Worm (Caenorhabditis elegans): ENCODE data around the gene rme-1.

rme-1 gene

ce11 chrV:6208585-6208984, at the start of gene rme-1:
Gene rme-1, plus strand, starts transcription at chrV:6208885.
- no peak for TF ChIP-seq hnd-1 (tag; optimal IDR thresholded peaks at IDR 0.05)
- no peak for TF ChIP-seq scrt-1 (GFP tag; IDR thresholded peaks at IDR 0.05)
- no peak for TF ChIP-seq ceh-13 (GFP tag; optimal IDR thresholded peaks at IDR 0.05)

ce11 chrV:6202573-6202972, 6.1 kb upstream of the rme-1 start, which contains the start of gene ttn-1:
Gene ttn-1, minus strand, starts transcription at chrV:6202632.
- no peak for TF ChIP-seq sea-1 (GFP tag; conservative IDR thresholded peaks at IDR 0.05)
- TF ChIP-seq B0310.2 (tag; optimal IDR thresholded peaks at IDR 0.05) = no peak
- TF ChIP-seq ceh-36 (tag; optimal IDR thresholded peaks at IDR 0.05) = no peak
- TF ChIP-seq F13C5.2 (tag; optimal IDR thresholded peaks at IDR 0.05) = no peak
- TF ChIP-seq scrt-1 (GFP tag; IDR thresholded peaks at IDR 0.05) = no peak
- TF ChIP-seq aly-1 (tag; optimal IDR thresholded peaks at IDR 0.05) = no peak
- TF ChIP-seq ceh-13 (GFP tag; optimal IDR thresholded peaks at IDR 0.05) = no peak
- TF ChIP-seq tbx-11 (GFP tag; IDR thresholded peaks at IDR 0.05) = no peak
- no peak for TF ChIP-seq ets-7 (tag; optimal IDR thresholded peaks at IDR 0.05)

- no peak for TF ChIP-seq tra-4 (tag; optimal IDR thresholded peaks at IDR 0.05)
These were observed 4.6 kb upstream of the rme-1 start for ce11 chrV:6204046-6204445.

ce11 chrV:6206498-6206897, 2.2 kb upstream of the rme-1 start, which contains the start of gene W06H8.2:
Gene W06H8.2, plus strand, starts transcription at chrV:6206755.
- TF ChIP-seq F13C5.2 (tag; optimal IDR thresholded peaks at IDR 0.05) = no peak

- TF ChIP-seq scrt-1 (GFP tag; IDR thresholded peaks at IDR 0.05) (no peak), hmg-4 (GFP tag; optimal IDR thresholded peaks at IDR 0.05) (no peak), hmbx-1 (tag; optimal IDR thresholded peaks at IDR 0.05) (no peak), tbx-37 (GFP tag; conservative IDR thresholded peaks at IDR 0.05) (no peak), hnd-1 (tag; optimal IDR thresholded peaks at IDR 0.05) (no peak), ama-1 (optimal IDR thresholded peaks at IDR 0.05) (no peak), sea-1 (GFP tag; conservative IDR thresholded peaks at IDR 0.05) (no peak), B0310.2 (tag; optimal IDR thresholded peaks at IDR 0.05) (no peak), aly-1 (tag; optimal IDR thresholded peaks at IDR 0.05) (no peak), F13C5.2 (tag; optimal IDR thresholded peaks at IDR 0.05) (no peak), ceh-36 (tag; optimal IDR thresholded peaks at IDR 0.05) (no peak), tra-4 (tag; optimal IDR thresholded peaks at IDR 0.05) (no peak), flt-1 (GFP tag; IDR thresholded peaks at IDR 0.05) (no peak), ceh-13 (GFP tag; optimal IDR thresholded peaks at IDR 0.05) (no peak), tbx-11 (GFP tag; IDR thresholded peaks at IDR 0.05) (no peak)
These were observed 1.4 kb downstream of the rme-1 start for ce11 chrV:6209930-6210647.

ce11 chrV:6211509-6211908, 2.8 kb downstream of the rme-1 start:
- TF ChIP-seq tbx-11 (GFP tag; IDR thresholded peaks at IDR 0.05) = no peak
- no peak for TF ChIP-seq sea-1 (GFP tag; conservative IDR thresholded peaks at IDR 0.05)
- no peak for TF ChIP-seq B0310.2 (tag; optimal IDR thresholded peaks at IDR 0.05)

- no peak for TF ChIP-seq ets-7 (tag; optimal IDR thresholded peaks at IDR 0.05)
These were observed 3.9 kb downstream of the rme-1 start for ce11 chrV:6212566-6212965.

- TF ChIP-seq pes-1 (GFP tag; IDR thresholded peaks at IDR 0.05) (no peak), tra-4 (tag; optimal IDR thresholded peaks at IDR 0.05) (no peak), flt-1 (GFP tag; IDR thresholded peaks at IDR 0.05) (no peak), F13C5.2 (tag; optimal IDR thresholded peaks at IDR 0.05) (no peak), ceh-13 (GFP tag; optimal IDR thresholded peaks at IDR 0.05) (no peak), tbx-37 (GFP tag; conservative IDR thresholded peaks at IDR 0.05) (no peak), hmbx-1 (tag; optimal IDR thresholded peaks at IDR 0.05) (no peak), B0310.2 (tag; optimal IDR thresholded peaks at IDR 0.05) (no peak), tbx-11 (GFP tag; IDR thresholded peaks at IDR 0.05) (no peak), hnd-1 (tag; optimal IDR thresholded peaks at IDR 0.05) (no peak), ets-7 (tag; optimal IDR thresholded peaks at IDR 0.05) (no peak)
These were observed 4.6 kb downstream of the rme-1 start for ce11 chrV:6213216-6213735.

ce11 chrV:6213845-6214244, 5.2 kb downstream of the rme-1 start:
- TF ChIP-seq tbx-11 (GFP tag; IDR thresholded peaks at IDR 0.05) (no peak), sea-1 (GFP tag; conservative IDR thresholded peaks at IDR 0.05) (0 out of 2 replicates have a peak, but pooled peaks have one; percentile 44)

ce11 chrV:6214465-6214864, 5.8 kb downstream of the rme-1 start:
- TF ChIP-seq tbx-37 (GFP tag; conservative IDR thresholded peaks at IDR 0.05) (no peak), hnd-1 (tag; optimal IDR thresholded peaks at IDR 0.05) (no peak), ceh-36 (tag; optimal IDR thresholded peaks at IDR 0.05) (no peak), F13C5.2 (tag; optimal IDR thresholded peaks at IDR 0.05) (no peak), B0310.2 (tag; optimal IDR thresholded peaks at IDR 0.05) (no peak), tra-4 (tag; optimal IDR thresholded peaks at IDR 0.05) (no peak), flt-1 (GFP tag; IDR thresholded peaks at IDR 0.05) (no peak), ceh-13 (GFP tag; optimal IDR thresholded peaks at IDR 0.05) (no peak), pes-1 (GFP tag; IDR thresholded peaks at IDR 0.05) (no peak), ama-1 (optimal IDR thresholded peaks at IDR 0.05) (no peak), scrt-1 (GFP tag; IDR thresholded peaks at IDR 0.05) (no peak), ets-7 (tag; optimal IDR thresholded peaks at IDR 0.05) (no peak)
